ENCODE assay signal across 1 fruit fly cellular context in the genomic region with DNA sequence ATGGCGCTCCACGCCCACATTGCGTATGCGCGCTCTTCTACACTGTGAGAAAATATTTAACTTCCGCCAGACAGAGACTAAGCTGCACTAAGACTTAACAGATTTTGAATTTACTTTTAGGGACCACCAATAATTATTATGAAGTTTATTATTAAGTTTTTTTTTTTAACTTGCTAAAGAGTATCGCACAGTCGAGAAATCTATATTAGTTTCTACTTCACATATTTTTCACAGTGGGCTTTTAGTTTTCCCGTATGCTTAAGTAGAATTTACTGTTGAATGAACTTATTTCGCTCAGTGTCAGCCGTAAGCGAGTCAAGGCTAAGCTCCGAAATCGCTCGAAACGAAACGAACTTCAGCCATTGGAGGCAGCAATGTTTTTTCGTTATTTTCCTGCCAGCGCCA.
A peak's percentile ranks its signal among the peaks of the same experiment; 100 is the strongest.
TF ChIP-seq lines count a peak whose summit lies in the region.

No protein-coding gene starts in this region.

TF ChIP-seq in whole organism, embryonic, 481 proteins besides CTCF, POLR2A, EP300 and RAD21 (continued from another document):
- TF ChIP-seq CG18011 (GFP tag; optimal IDR thresholded peaks at IDR 0.05; lab: Kevin White, UChicago) (peak; percentile 64), wdn (GFP tag; IDR thresholded peaks at IDR 0.05; lab: Robert Waterston, UW) (peak; percentile 52; the same call in 1 of the 2 replicates), Fer2 (tag; optimal IDR thresholded peaks at IDR 0.05; lab: Kevin White, UChicago) (peak; percentile 45), Bgb (GFP tag; IDR thresholded peaks at IDR 0.05; lab: Robert Waterston, UW; ENCODE audit: partially characterized antibody) (no peak), Taf1 (GFP tag; IDR thresholded peaks at IDR 0.05; lab: Robert Waterston, UW) (peak; percentile 49; the same call in 1 of the 2 replicates), oc (tag; optimal IDR thresholded peaks at IDR 0.05; lab: Kevin White, UChicago) (peak; percentile 48), vvl (GFP tag; IDR thresholded peaks at IDR 0.05; lab: Robert Waterston, UW) (peak; percentile 55; the same call in 1 of the 2 replicates), hkb (optimal IDR thresholded peaks at IDR 0.05; lab: Kevin White, UChicago) (no peak), hkb (GFP tag; IDR thresholded peaks at IDR 0.05; lab: Robert Waterston, UW) (peak; percentile 83), tup (GFP tag; optimal IDR thresholded peaks at IDR 0.05; lab: Kevin White, UChicago) (no peak), Usf (GFP tag; optimal IDR thresholded peaks at IDR 0.05; lab: Kevin White, UChicago) (peak; percentile 23), Oaz (GFP tag; IDR thresholded peaks at IDR 0.05; lab: Robert Waterston, UW) (peak; percentile 53), Gug (GFP tag; IDR thresholded peaks at IDR 0.05; lab: Robert Waterston, UW) (peak; percentile 66; the same call in 1 of the 4 replicates), psq (GFP tag; optimal IDR thresholded peaks at IDR 0.05; lab: Kevin White, UChicago) (no peak), HLH3B (GFP tag; IDR thresholded peaks at IDR 0.05; lab: Robert Waterston, UW) (peak; percentile 66), D (optimal IDR thresholded peaks at IDR 0.05; lab: Kevin White, UChicago) (no peak), D (GFP tag; optimal IDR thresholded peaks at IDR 0.05; lab: Kevin White, UChicago) (peak; percentile 46), C15 (GFP tag; IDR thresholded peaks at IDR 0.05; lab: Robert Waterston, UW) (peak; percentile 50; the same call in 1 of the 3 replicates), run (tag; optimal IDR thresholded peaks at IDR 0.05; lab: Kevin White, UChicago) (peak; percentile 41), CG6654 (GFP tag; optimal IDR thresholded peaks at IDR 0.05; lab: Kevin White, UChicago) (peak; percentile 44), caup (GFP tag; optimal IDR thresholded peaks at IDR 0.05; lab: Kevin White, UChicago; ENCODE audit: severe bottlenecking) (peak; percentile 85), CG12299 (tag; optimal IDR thresholded peaks at IDR 0.05; lab: Kevin White, UChicago) (peak; percentile 66), tx (GFP tag; optimal IDR thresholded peaks at IDR 0.05; lab: Kevin White, UChicago) (peak; percentile 34), CG2889 (GFP tag; IDR thresholded peaks at IDR 0.05; lab: Robert Waterston, UW) (peak; percentile 60; the same call in 2 of the 3 replicates), CG3838 (GFP tag; optimal IDR thresholded peaks at IDR 0.05; lab: Kevin White, UChicago) (peak; percentile 42), MESR4 (GFP tag; optimal IDR thresholded peaks at IDR 0.05; lab: Kevin White, UChicago) (no peak), abd-A (tag; optimal IDR thresholded peaks at IDR 0.05; lab: Kevin White, UChicago) (peak; percentile 36)
